Worm (Caenorhabditis elegans) whole organism, late embryonic: ENCODE data around the gene Y54F10BM.6.

Experiments used
- ceh-24 ChIP-seq: sonication (generic microtip); optimal IDR thresholded peaks from 2 replicates; lab custom pipeline; 2016; ENCODE audit warnings: mild to moderate bottlenecking, missing genetic modification characterization, missing compliant biosample characterization
- dve-1 ChIP-seq: sonication (generic microtip); optimal IDR thresholded peaks from 2 replicates; lab custom pipeline; 2017; ENCODE audit warnings: antibody characterized with exemption, mild to moderate bottlenecking, missing genetic modification characterization, missing compliant biosample characterization
- hlh-30 ChIP-seq: sonication (generic microtip); optimal IDR thresholded peaks from 2 replicates; lab custom pipeline; 2017; ENCODE audit warnings: antibody characterized with exemption, missing genetic modification characterization, missing compliant biosample characterization; ENCODE audit not compliant: insufficient read depth
- odd-2 ChIP-seq: sonication (generic microtip); optimal IDR thresholded peaks from 2 replicates; lab custom pipeline; 2017; ENCODE audit warnings: antibody characterized with exemption, mild to moderate bottlenecking, missing genetic modification characterization, missing compliant biosample characterization
- pax-1 ChIP-seq: fragments of 150-350 bp; optimal IDR thresholded peaks from 2 replicates; lab custom pipeline; 2014; ENCODE audit warnings: missing biosample characterization, missing genetic modification characterization
- sdc-2 ChIP-seq: sonication (generic microtip); optimal IDR thresholded peaks from 2 replicates; lab custom pipeline; 2016; ENCODE audit warnings: missing genotype, missing genetic modification characterization, missing compliant biosample characterization
- sox-4 ChIP-seq: sonication (generic microtip); optimal IDR thresholded peaks from 2 replicates; lab custom pipeline; 2017; ENCODE audit warnings: mild to moderate bottlenecking, missing genetic modification characterization, inconsistent platforms, missing compliant biosample characterization

DNA sequence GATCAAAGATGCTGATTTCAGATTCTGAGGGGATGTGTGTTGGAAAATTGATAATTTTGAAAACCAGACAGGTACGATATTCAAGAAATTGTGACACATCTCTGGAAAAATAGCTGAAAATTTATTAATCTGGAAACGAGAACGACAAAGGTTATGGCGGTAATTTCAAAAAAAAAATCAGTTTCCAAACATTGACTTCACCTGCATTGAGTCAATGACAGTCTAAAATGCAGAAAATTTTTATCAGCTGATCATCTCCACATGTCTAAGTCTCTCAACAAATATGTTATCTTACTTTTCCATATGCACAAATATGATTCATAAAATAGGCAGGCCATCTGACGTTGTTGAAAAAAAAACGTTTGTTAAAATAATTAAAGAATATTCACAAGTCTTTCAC lies 9.0 kb downstream of the Y54F10BM.6 start, which contains the start of gene fbxa-48:
- TF ChIP-seq ceh-24 (tag; lab: Kevin White, UChicago) (no peak), hlh-30 (no peak), dve-1 (tag; lab: Kevin White, UChicago) (no peak), pax-1 (tag; lab: Kevin White, UChicago) (no peak), sdc-2 (tag; lab: Kevin White, UChicago) (no peak), odd-2 (tag; lab: Kevin White, UChicago) (no peak), sox-4 (tag; lab: Kevin White, UChicago) (no peak)
